Worm (Caenorhabditis elegans) whole organism, L4 larva: ENCODE results near the gene nrde-4.

Source experiments
- ceh-32 ChIP-seq: sonication (generic microtip); optimal IDR thresholded peaks from 2 replicates; lab custom pipeline; 2016; ENCODE audit warnings: mild to moderate bottlenecking, missing genetic modification characterization, missing compliant biosample characterization; ENCODE audit not compliant: poor library complexity
- daf-19 ChIP-seq: fragments of 200-800 bp; sonication (Bioruptor generic); conservative IDR thresholded peaks from 2 replicates; pipeline ENCODE4 v1.3.6; 2022; ENCODE audit warnings: missing genetic modification characterization, missing compliant biosample characterization
- egl-27 ChIP-seq: sonication (generic microtip); optimal IDR thresholded peaks from 3 replicates; lab custom pipeline; 2017; ENCODE audit warnings: missing biosample characterization, missing genetic modification reagents, missing genetic modification characterization
- fos-1 ChIP-seq: fragments of 150-350 bp; optimal IDR thresholded peaks from 2 replicates; lab custom pipeline; 2014; ENCODE audit warnings: missing biosample characterization, missing genetic modification characterization
- hlh-11 ChIP-seq: fragments of 200-800 bp; sonication (Bioruptor generic); optimal IDR thresholded peaks from 2 replicates; lab custom pipeline; 2018; ENCODE audit warnings: mild to moderate bottlenecking, missing genetic modification characterization, missing compliant biosample characterization
- lin-29 ChIP-seq: fragments of 200-800 bp; sonication (Bioruptor generic); IDR thresholded peaks from 2 replicates; pipeline ENCODE4 v1.3.6; 2022; ENCODE audit warnings: missing genetic modification reagents, missing genetic modification characterization, missing compliant biosample characterization
- pha-4 ChIP-seq, 2 experiments: fragments of 150-350 bp in 1 of 2; fragments of 200-800 bp in 1 of 2; sonication (Bioruptor generic) in 1 of 2; IDR thresholded peaks in 1 of 2; optimal IDR thresholded peaks in 1 of 2; 2 replicates each; pipeline versions ENCODE4 v1.3.6 to Lab custom; 2014 to 2022; ENCODE audit warnings: missing genetic modification characterization in 2 of 2, missing genetic modification reagents in 2 of 2, missing biosample characterization in 1 of 2, missing compliant biosample characterization in 1 of 2
- snpc-4 ChIP-seq: fragments of 150-350 bp; optimal IDR thresholded peaks from 2 replicates; lab custom pipeline; 2014; ENCODE audit warnings: missing biosample characterization, missing genetic modification characterization
- unc-130 ChIP-seq: sonication (generic microtip); optimal IDR thresholded peaks from 2 replicates; lab custom pipeline; 2016; ENCODE audit warnings: missing genetic modification reagents, missing genetic modification characterization, missing compliant biosample characterization
- ztf-11 ChIP-seq: fragments of 150-350 bp; optimal IDR thresholded peaks from 2 replicates; lab custom pipeline; 2014; ENCODE audit warnings: missing biosample characterization, missing genetic modification characterization

DNA sequence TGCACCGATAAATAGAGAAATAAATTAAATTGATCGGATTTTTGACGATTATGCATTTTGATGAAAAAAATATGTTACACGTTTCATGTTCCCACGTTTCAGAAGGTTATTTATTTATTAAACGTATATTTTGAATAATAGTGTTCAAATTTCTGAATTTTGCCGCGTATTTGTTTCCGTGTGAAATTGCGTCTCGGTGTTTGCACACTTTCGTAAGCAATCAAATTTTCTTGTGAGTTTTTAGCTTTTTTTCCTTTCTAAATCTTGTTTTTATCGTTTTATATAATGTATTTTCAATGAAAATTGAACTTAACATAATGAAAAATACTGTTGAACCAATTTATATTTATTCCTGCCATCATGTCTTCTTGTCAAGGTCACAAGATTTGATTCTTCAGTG is 21.5 kb downstream of the nrde-4 start, which contains the start of gene F45E4.6:
- TF ChIP-seq fos-1 (tag; lab: Kevin White, UChicago), result no peak
- TF ChIP-seq daf-19 (GFP tag; lab: Robert Waterston, UW), result no peak
- TF ChIP-seq snpc-4 (tag; lab: Kevin White, UChicago), result no peak
- TF ChIP-seq pha-4 (GFP tag; IDR thresholded peaks at IDR 0.05; lab: Robert Waterston, UW), result no peak
- no peak for TF ChIP-seq pha-4 (tag; optimal IDR thresholded peaks at IDR 0.05; lab: Kevin White, UChicago)
- TF ChIP-seq lin-29 (GFP tag; lab: Robert Waterston, UW), result no peak
- no peak for TF ChIP-seq ceh-32 (tag; lab: Kevin White, UChicago)
- no peak for TF ChIP-seq ztf-11 (tag; lab: Kevin White, UChicago)
- TF ChIP-seq egl-27 (tag; lab: Kevin White, UChicago), result no peak
- TF ChIP-seq unc-130 (GFP tag; lab: Kevin White, UChicago), result no peak
- TF ChIP-seq hlh-11 (tag; lab: Kevin White, UChicago), result no peak
